Worm (Caenorhabditis elegans): ENCODE data around the gene clec-56.

Gene clec-56

DNA sequence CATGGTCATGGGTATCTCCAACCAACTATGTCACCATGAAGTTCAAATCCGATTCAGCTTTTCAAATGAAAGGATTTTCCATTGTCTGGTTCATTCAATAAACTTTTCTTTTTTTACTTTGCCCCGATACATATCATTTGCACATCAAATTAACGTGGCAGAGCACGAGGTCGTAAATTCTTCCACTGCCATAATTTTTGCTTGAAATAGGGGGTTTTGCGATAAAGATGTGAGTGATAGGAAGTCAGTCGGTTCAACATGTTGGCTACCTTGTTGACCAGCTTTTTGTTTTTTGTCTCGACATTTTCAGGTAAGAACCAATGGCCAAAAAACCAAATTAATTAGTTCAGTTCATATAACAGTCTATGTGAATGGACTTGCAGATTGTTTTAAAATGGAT is 2.5 kb downstream of the clec-56 start, which contains the start of gene clec-54:
Gene clec-54 (plus strand): TSS at position 224 of the 400 bp plus-strand sequence.
- no peak for TF ChIP-seq nhr-77 (tag; optimal IDR thresholded peaks at IDR 0.05)
- TF ChIP-seq pqm-1 (tag; optimal IDR thresholded peaks at IDR 0.05): peak; percentile 5
- peak; percentile 48 for TF ChIP-seq elt-2 (tag; optimal IDR thresholded peaks at IDR 0.05)

DNA sequence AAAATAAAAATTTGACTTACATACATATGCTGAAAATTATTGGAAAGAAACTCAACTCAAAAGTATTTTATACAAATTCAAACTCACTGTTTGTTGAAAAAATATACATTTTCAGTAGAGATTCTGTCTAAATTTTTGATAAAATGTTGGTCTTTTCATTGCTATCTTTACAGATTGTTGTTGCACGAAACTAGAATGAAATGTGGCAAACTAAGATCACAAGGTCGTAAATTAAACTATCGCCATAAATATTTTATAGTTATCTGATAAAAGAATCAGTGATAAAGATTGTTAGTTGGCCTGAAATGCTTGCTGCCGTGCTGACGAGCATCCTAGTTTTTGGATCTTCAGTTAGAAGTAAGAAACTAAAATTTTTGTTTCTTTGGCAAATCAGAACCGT is 4.8 kb downstream of the clec-56 start, which contains the start of gene clec-55:
Gene clec-55 (plus strand): TSS at position 301 of the 400 bp plus-strand sequence.
- TF ChIP-seq elt-2 (tag; optimal IDR thresholded peaks at IDR 0.05): peak; percentile 44
- TF ChIP-seq hmg-11 (tag; optimal IDR thresholded peaks at IDR 0.05): no peak

DNA sequence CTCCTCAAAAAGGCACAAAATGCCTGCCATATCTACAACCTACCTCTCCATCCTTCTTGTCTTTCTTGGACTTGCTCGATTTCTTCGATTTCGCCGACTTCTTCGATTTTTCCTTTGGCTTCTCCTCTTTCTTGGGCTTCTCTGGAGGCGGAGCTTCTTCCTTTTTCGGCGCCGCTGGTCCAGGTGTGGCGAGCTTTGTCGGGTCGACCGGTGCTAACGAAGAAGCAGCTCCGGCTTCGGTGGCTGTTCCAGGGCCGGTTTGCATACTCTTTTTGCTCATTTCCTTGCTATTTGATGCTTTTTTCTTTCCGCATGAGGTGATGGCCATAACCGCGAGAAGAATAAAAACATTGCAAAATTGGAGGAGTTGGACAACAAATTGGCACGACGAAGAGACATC is 6.3 kb downstream of the clec-56 start:
- no peak for TF ChIP-seq egl-27 (tag; optimal IDR thresholded peaks at IDR 0.05)
- no peak for TF ChIP-seq elt-1 (tag; optimal IDR thresholded peaks at IDR 0.05)
- no peak for TF ChIP-seq ceh-16 (tag; optimal IDR thresholded peaks at IDR 0.05)
- TF ChIP-seq fos-1 (tag; optimal IDR thresholded peaks at IDR 0.05): no peak
- TF ChIP-seq ztf-4 (tag; optimal IDR thresholded peaks at IDR 0.05): no peak

DNA sequence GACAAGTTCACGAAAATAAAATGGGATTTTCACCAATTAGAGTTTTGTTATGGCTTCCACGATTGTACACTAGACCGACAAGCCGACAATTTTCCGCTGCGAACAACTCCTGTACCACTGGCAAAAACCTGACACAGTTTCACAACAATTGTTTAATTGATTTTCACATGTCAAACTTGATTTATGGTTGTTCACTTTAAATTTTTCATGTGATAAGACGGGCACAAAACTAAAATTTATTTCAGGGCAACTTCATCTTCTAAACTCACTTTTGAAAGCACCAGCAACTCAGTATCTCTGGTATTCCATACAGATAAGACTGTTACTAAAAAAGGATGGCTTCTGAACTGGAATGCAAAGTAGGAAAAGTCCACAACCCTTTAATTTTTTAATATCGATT is 7.2 kb downstream of the clec-56 start, which contains the start of gene R02D5.7:
Gene R02D5.7 (minus strand): TSS at position 101 of the 400 bp plus-strand sequence.
- TF ChIP-seq nhr-23 (tag; optimal IDR thresholded peaks at IDR 0.05): no peak
- TF ChIP-seq elt-2 (tag; optimal IDR thresholded peaks at IDR 0.05): peak; percentile 8

DNA sequence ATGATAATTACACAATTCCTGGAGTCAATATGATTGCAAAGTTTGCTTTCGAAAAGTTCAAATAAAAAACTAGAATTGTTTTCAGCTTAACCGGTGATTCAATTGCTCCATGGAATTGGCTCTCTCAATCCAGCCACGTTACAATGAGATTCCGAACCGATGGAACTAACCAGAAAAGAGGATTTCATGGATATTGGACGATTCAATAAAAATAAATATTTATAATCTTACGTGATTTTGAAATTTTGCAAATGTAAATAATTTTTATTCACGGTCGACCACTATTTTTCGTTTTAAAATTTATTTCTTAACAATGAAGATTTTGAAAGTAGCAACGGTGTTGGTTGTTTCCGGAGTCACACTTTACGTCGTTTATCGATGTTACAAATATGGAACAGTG is 7.8 kb downstream of the clec-56 start, which contains the start of gene R02D5.10:
Gene R02D5.10 (plus strand): TSS at position 301 of the 400 bp plus-strand sequence.
- TF ChIP-seq lin-39 (tag; optimal IDR thresholded peaks at IDR 0.05) (no peak), ZK546.5 (tag; optimal IDR thresholded peaks at IDR 0.05) (no peak), ztf-4 (tag; optimal IDR thresholded peaks at IDR 0.05) (no peak), unc-62 (GFP tag; optimal IDR thresholded peaks at IDR 0.05) (no peak), ceh-16 (tag; optimal IDR thresholded peaks at IDR 0.05) (no peak), ztf-11 (tag; optimal IDR thresholded peaks at IDR 0.05) (no peak)

DNA sequence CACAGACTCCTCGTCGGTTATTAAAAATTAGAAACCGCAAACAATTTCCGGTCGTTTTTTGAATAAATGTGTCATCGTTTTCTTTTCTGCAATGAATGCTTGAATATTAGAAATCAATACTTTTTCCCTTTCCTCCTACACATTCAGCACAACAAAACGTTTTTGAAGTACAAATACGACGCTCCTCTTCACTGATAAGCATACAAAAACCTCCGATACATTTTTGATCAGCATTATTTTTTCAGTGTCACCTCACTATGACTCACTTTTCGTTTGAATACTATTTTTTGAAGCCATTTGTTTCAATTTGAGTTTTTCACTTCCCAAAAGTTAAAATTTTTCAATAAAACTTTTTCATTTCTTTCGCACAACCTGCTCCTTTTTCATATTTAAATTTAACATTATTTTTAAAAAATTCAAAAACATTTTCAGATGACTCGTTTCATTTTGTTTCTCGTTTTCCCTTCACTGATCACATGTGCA is 8.6 kb downstream of the clec-56 start, which contains the start of gene R02D5.3:
Gene R02D5.3 (plus strand): TSS at position 433 of the 483 bp plus-strand sequence.
- TF ChIP-seq elt-2 (tag; optimal IDR thresholded peaks at IDR 0.05) (peak; percentile 64), nhr-77 (tag; optimal IDR thresholded peaks at IDR 0.05) (no peak), nhr-67 (tag; optimal IDR thresholded peaks at IDR 0.05) (no peak), tbx-2 (tag; optimal IDR thresholded peaks at IDR 0.05) (no peak), ztf-11 (tag; optimal IDR thresholded peaks at IDR 0.05) (no peak), nhr-25 (tag; optimal IDR thresholded peaks at IDR 0.05) (no peak), snpc-4 (tag; optimal IDR thresholded peaks at IDR 0.05) (no peak), ceh-28 (tag; optimal IDR thresholded peaks at IDR 0.05) (no peak), elt-3 (tag; optimal IDR thresholded peaks at IDR 0.05) (no peak), ceh-9 (tag; optimal IDR thresholded peaks at IDR 0.05) (no peak), pqm-1 (tag; optimal IDR thresholded peaks at IDR 0.05) (peak; percentile 64), ama-1 (optimal IDR thresholded peaks at IDR 0.05) (no peak), fkh-2 (tag; optimal IDR thresholded peaks at IDR 0.05) (no peak), zag-1 (tag; optimal IDR thresholded peaks at IDR 0.05) (no peak), lsy-12 (tag; optimal IDR thresholded peaks at IDR 0.05) (no peak), unc-62 (GFP tag; optimal IDR thresholded peaks at IDR 0.05) (no peak), egl-5 (tag; optimal IDR thresholded peaks at IDR 0.05) (no peak), pha-4 (tag; optimal IDR thresholded peaks at IDR 0.05) (peak; percentile 36), nhr-12 (tag; optimal IDR thresholded peaks at IDR 0.05) (no peak), ceh-16 (tag; optimal IDR thresholded peaks at IDR 0.05) (no peak), R02D3.7 (tag; optimal IDR thresholded peaks at IDR 0.05) (no peak), lin-15B (tag; optimal IDR thresholded peaks at IDR 0.05) (no peak)

DNA sequence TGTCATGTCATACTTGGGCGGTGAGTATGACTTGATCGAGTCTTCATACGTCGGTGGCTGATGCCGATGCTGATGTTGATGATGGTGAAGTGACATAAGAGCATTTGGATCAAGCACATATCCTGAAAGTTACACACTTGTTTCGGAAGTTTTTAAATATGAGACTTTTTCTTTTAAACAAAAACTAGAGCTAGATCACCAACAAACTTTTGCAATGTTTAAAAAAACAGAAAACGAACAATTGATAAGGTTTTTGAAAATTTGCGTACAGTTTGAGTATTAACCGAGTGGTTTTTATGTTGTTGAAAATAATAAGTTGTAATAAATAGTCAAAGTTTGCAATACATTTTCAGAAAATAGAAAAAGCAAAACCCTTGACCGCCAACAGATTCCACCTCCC is 10.4 kb downstream of the clec-56 start, which contains the start of gene R02D5.4:
Gene R02D5.4 (minus strand): TSS at position 101 of the 400 bp plus-strand sequence.
- TF ChIP-seq ztf-11 (tag; optimal IDR thresholded peaks at IDR 0.05) (no peak), nfya-1 (tag; optimal IDR thresholded peaks at IDR 0.05; ENCODE audit: insufficient read depth) (no peak), tbx-2 (tag; optimal IDR thresholded peaks at IDR 0.05) (no peak), elt-2 (tag; optimal IDR thresholded peaks at IDR 0.05) (no peak), ceh-16 (tag; optimal IDR thresholded peaks at IDR 0.05) (no peak), elt-3 (tag; optimal IDR thresholded peaks at IDR 0.05) (no peak), egl-27 (tag; optimal IDR thresholded peaks at IDR 0.05) (no peak), mml-1 (tag; optimal IDR thresholded peaks at IDR 0.05) (no peak), snpc-4 (tag; optimal IDR thresholded peaks at IDR 0.05) (no peak), ztf-4 (tag; optimal IDR thresholded peaks at IDR 0.05) (no peak), nhr-25 (tag; optimal IDR thresholded peaks at IDR 0.05) (no peak), R02D3.7 (tag; optimal IDR thresholded peaks at IDR 0.05) (no peak), nhr-77 (tag; optimal IDR thresholded peaks at IDR 0.05) (no peak), fkh-2 (tag; optimal IDR thresholded peaks at IDR 0.05) (no peak), nhr-76 (tag; optimal IDR thresholded peaks at IDR 0.05) (no peak), ama-1 (optimal IDR thresholded peaks at IDR 0.05) (no peak), nhr-23 (tag; optimal IDR thresholded peaks at IDR 0.05) (no peak), pha-4 (tag; optimal IDR thresholded peaks at IDR 0.05) (no peak), jun-1 (tag; optimal IDR thresholded peaks at IDR 0.05) (no peak)

All from whole organism, L3 larva.